Fruit fly (Drosophila melanogaster): ENCODE data around the gene CG42367.

The CG42367 gene

dm6 chr2L:9911783-9912182 is 18.6 kb upstream of the CG42367 start (continued):
- TF ChIP-seq Adf1 (GFP tag; IDR thresholded peaks at IDR 0.05) (no peak), Hsf (GFP tag; optimal IDR thresholded peaks at IDR 0.05) (no peak), Taf1 (GFP tag; IDR thresholded peaks at IDR 0.05) (no peak), sob (GFP tag; IDR thresholded peaks at IDR 0.05) (peak; percentile 23; the same call in 1 of the 2 replicates), CG11247 (GFP tag; IDR thresholded peaks at IDR 0.05) (no peak), eve (GFP tag; optimal IDR thresholded peaks at IDR 0.05) (no peak), CG32772 (GFP tag; IDR thresholded peaks at IDR 0.05) (no peak), cad (GFP tag; optimal IDR thresholded peaks at IDR 0.05) (no peak), tin (GFP tag; optimal IDR thresholded peaks at IDR 0.05) (peak; percentile 39), CG13123 (GFP tag; optimal IDR thresholded peaks at IDR 0.05) (no peak), CG17612 (GFP tag; IDR thresholded peaks at IDR 0.05) (no peak), eyg (GFP tag; optimal IDR thresholded peaks at IDR 0.05) (peak; percentile 0), sisA (GFP tag; IDR thresholded peaks at IDR 0.05) (peak; percentile 36; the same call in 1 of the 2 replicates), crp (GFP tag; optimal IDR thresholded peaks at IDR 0.05) (peak; percentile 10 to 82), seq (GFP tag; IDR thresholded peaks at IDR 0.05) (no peak), nerfin-1 (tag; optimal IDR thresholded peaks at IDR 0.05) (no peak), Meics (GFP tag; optimal IDR thresholded peaks at IDR 0.05) (peak; percentile 12), wek (GFP tag; optimal IDR thresholded peaks at IDR 0.05) (no peak), klu (GFP tag; IDR thresholded peaks at IDR 0.05) (no peak), onecut (GFP tag; IDR thresholded peaks at IDR 0.05) (no peak), Elba2 (GFP tag; optimal IDR thresholded peaks at IDR 0.05) (no peak), CG15601 (tag; optimal IDR thresholded peaks at IDR 0.05) (no peak), CG10565 (GFP tag; optimal IDR thresholded peaks at IDR 0.05) (no peak), CG43689 (GFP tag; IDR thresholded peaks at IDR 0.05) (no peak), chinmo (GFP tag; IDR thresholded peaks at IDR 0.05; ENCODE audit: partially characterized antibody) (no peak), CG14667 (GFP tag; IDR thresholded peaks at IDR 0.05) (no peak), bigmax (GFP tag; optimal IDR thresholded peaks at IDR 0.05) (no peak), usp (GFP tag; optimal IDR thresholded peaks at IDR 0.05) (no peak), Lpt (GFP tag; optimal IDR thresholded peaks at IDR 0.05) (no peak), CG1529 (GFP tag; optimal IDR thresholded peaks at IDR 0.05) (no peak), CG8924 (tag; optimal IDR thresholded peaks at IDR 0.05) (no peak), Mes4 (GFP tag; optimal IDR thresholded peaks at IDR 0.05) (no peak), CG7745 (tag; optimal IDR thresholded peaks at IDR 0.05) (no peak), bab2 (GFP tag; optimal IDR thresholded peaks at IDR 0.05) (no peak), gem (tag; optimal IDR thresholded peaks at IDR 0.05) (peak; percentile 10), CG6175 (GFP tag; IDR thresholded peaks at IDR 0.05) (no peak), Dll (GFP tag; IDR thresholded peaks at IDR 0.05; ENCODE audit: partially characterized antibody) (no peak), ken (GFP tag; IDR thresholded peaks at IDR 0.05) (peak; percentile 26; the same call in 1 of the 3 replicates), vfl (GFP tag; optimal IDR thresholded peaks at IDR 0.05) (no peak), peb (GFP tag; IDR thresholded peaks at IDR 0.05) (no peak), pho (GFP tag; optimal IDR thresholded peaks at IDR 0.05) (no peak), Neu2 (GFP tag; optimal IDR thresholded peaks at IDR 0.05; ENCODE audit: borderline replicate concordance) (no peak), phol (tag; optimal IDR thresholded peaks at IDR 0.05) (peak; percentile 49), lmd (GFP tag; IDR thresholded peaks at IDR 0.05) (peak; percentile 40; the same call in 1 of the 2 replicates), CoRest (tag; optimal IDR thresholded peaks at IDR 0.05) (no peak), CG15696 (tag; optimal IDR thresholded peaks at IDR 0.05) (no peak), CG31224 (GFP tag; IDR thresholded peaks at IDR 0.05) (no peak), gt (GFP tag; IDR thresholded peaks at IDR 0.05) (no peak), rib (GFP tag; IDR thresholded peaks at IDR 0.05) (no peak), tup (GFP tag; optimal IDR thresholded peaks at IDR 0.05) (no peak), CG17912 (GFP tag; optimal IDR thresholded peaks at IDR 0.05) (no peak), CG7372 (GFP tag; IDR thresholded peaks at IDR 0.05) (no peak)

Data from whole organism, embryonic.